Worm (Caenorhabditis elegans) whole organism, L2 larva: ENCODE results near the gene srh-11.

ENCODE experiments used
- lin-13 ChIP-seq: fragments of 150-350 bp; optimal IDR thresholded peaks from 2 replicates; lab custom pipeline; 2014; ENCODE audit warnings: missing biosample characterization, missing genetic modification reagents, missing genetic modification characterization
- nhr-237 ChIP-seq: fragments of 150-350 bp; optimal IDR thresholded peaks from 2 replicates; lab custom pipeline; 2014; ENCODE audit warnings: missing biosample characterization, missing genetic modification characterization

DNA sequence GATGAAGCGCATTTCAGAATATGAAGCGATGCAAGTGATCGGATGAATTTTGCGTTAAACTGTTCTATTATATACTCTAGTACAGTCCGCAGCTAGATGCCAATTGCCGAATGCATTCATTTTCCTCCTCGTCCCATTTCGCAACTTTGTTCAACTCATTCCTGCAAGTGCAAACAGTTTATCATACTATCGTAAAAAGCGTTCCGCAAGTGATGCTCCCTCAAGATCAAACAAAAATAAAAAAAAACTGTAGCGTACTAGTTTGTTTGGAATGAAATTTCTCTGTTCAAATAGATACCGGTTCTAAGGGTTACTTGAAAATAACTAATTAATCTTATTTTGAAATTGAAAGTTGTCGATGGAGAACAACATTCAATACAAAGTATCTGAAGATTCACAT, 2.0 kb upstream of the srh-11 start, which contains the start of gene pqn-57:
- TF ChIP-seq lin-13 (GFP tag; lab: Kevin White, UChicago) (no peak), nhr-237 (tag; lab: Kevin White, UChicago) (no peak)
